Fruit fly (Drosophila melanogaster) whole organism, embryonic: ENCODE data around the gene CG2267.

Experiments used
- Ada2b ChIP-seq: fragments of 200-800 bp; sonication (Bioruptor generic); IDR thresholded peaks from 2 replicates; pipeline ENCODE4 v1.3.6; 2022; ENCODE audit warnings: missing biosample characterization, missing genetic modification characterization
- Asciz ChIP-seq: fragments of 200-800 bp; sonication (Bioruptor generic); optimal IDR thresholded peaks from 2 replicates; lab custom pipeline; 2017; ENCODE audit warnings: missing biosample characterization, mild to moderate bottlenecking, missing genetic modification characterization, missing genetic modification reagents
- Awh ChIP-seq: fragments of 200-800 bp; sonication (Bioruptor generic); IDR thresholded peaks from 2 replicates; pipeline ENCODE4, ENCODE4 v1.3.6; 2022; ENCODE audit warnings: missing biosample characterization, missing genetic modification characterization
- B-H2 ChIP-seq: fragments of 200-800 bp; sonication (Bioruptor generic); optimal IDR thresholded peaks from 2 replicates; lab custom pipeline; 2018; ENCODE audit warnings: missing biosample characterization, mild to moderate bottlenecking, missing genetic modification characterization
- CG10565 ChIP-seq: fragments of 200-800 bp; sonication (Bioruptor generic); optimal IDR thresholded peaks from 3 replicates; lab custom pipeline; 2016; ENCODE audit warnings: missing biosample characterization, mild to moderate bottlenecking, missing genetic modification characterization
- CG12659 ChIP-seq: fragments of 200-800 bp; sonication (Bioruptor generic); optimal IDR thresholded peaks from 3 replicates; lab custom pipeline; 2017; ENCODE audit warnings: mild to moderate bottlenecking, missing biosample characterization, missing genetic modification reagents, missing genetic modification characterization
- CG15269 ChIP-seq: fragments of 200-800 bp; sonication (Bioruptor generic); optimal IDR thresholded peaks from 2 replicates; lab custom pipeline; 2018; ENCODE audit warnings: missing biosample characterization, mild to moderate bottlenecking, missing genetic modification characterization, moderate library complexity
- CG1529 ChIP-seq: fragments of 200-800 bp; sonication (Bioruptor generic); optimal IDR thresholded peaks from 3 replicates; lab custom pipeline; 2018; ENCODE audit warnings: missing biosample characterization, missing genetic modification characterization
- CG1602 ChIP-seq: fragments of 200-800 bp; sonication (Bioruptor generic); optimal IDR thresholded peaks from 3 replicates; lab custom pipeline; 2016; ENCODE audit warnings: missing biosample characterization, missing genetic modification characterization
- CG17359 ChIP-seq: fragments of 200-800 bp; sonication (Bioruptor generic); optimal IDR thresholded peaks from 3 replicates; lab custom pipeline; 2018; ENCODE audit warnings: missing biosample characterization, mild to moderate bottlenecking, missing genetic modification characterization, moderate library complexity
- CG17612 ChIP-seq: fragments of 200-800 bp; sonication (Bioruptor generic); IDR thresholded peaks from 2 replicates; pipeline ENCODE4 v1.3.6; 2022; ENCODE audit warnings: missing biosample characterization, missing genetic modification characterization
- CG18619 ChIP-seq: fragments of 200-800 bp; sonication (Bioruptor generic); optimal IDR thresholded peaks from 3 replicates; lab custom pipeline; 2017; ENCODE audit warnings: missing biosample characterization, mild to moderate bottlenecking, missing genetic modification characterization
- CG3838 ChIP-seq: fragments of 200-800 bp; sonication (Bioruptor generic); optimal IDR thresholded peaks from 3 replicates; lab custom pipeline; 2016; ENCODE audit warnings: missing biosample characterization, missing genetic modification characterization
- CG42726 ChIP-seq: fragments of 200-800 bp; sonication (Bioruptor generic); IDR thresholded peaks from 2 replicates; pipeline ENCODE4 v1.3.6; 2022; ENCODE audit warnings: missing biosample characterization, missing genetic modification characterization; ENCODE audit not compliant: partially characterized antibody
- CG4730 ChIP-seq: fragments of 200-800 bp; sonication (Bioruptor generic); IDR thresholded peaks from 2 replicates; pipeline ENCODE4 v1.3.6; 2022; ENCODE audit warnings: missing biosample characterization, missing genetic modification characterization
- CG6175 ChIP-seq: fragments of 200-800 bp; sonication (Bioruptor generic); IDR thresholded peaks from 3 replicates; pipeline ENCODE4 v1.3.6; 2022; ENCODE audit warnings: missing biosample characterization, missing genetic modification characterization
- CG6813 ChIP-seq: fragments of 200-800 bp; sonication (Bioruptor generic); optimal IDR thresholded peaks from 2 replicates; lab custom pipeline; 2017; ENCODE audit warnings: missing biosample characterization, missing genetic modification characterization, mild to moderate bottlenecking, moderate library complexity, missing genetic modification reagents
- CG7745 ChIP-seq: fragments of 200-800 bp; sonication (Bioruptor generic); optimal IDR thresholded peaks from 2 replicates; lab custom pipeline; 2018; ENCODE audit warnings: missing biosample characterization, mild to moderate bottlenecking, missing genetic modification characterization, moderate library complexity
- CG8944 ChIP-seq: fragments of 200-800 bp; sonication (Bioruptor generic); optimal IDR thresholded peaks from 3 replicates; lab custom pipeline; 2016; ENCODE audit warnings: missing biosample characterization, missing genetic modification characterization
- CG9797 ChIP-seq: fragments of 200-800 bp; sonication (Bioruptor generic); optimal IDR thresholded peaks from 3 replicates; lab custom pipeline; 2018; ENCODE audit warnings: missing biosample characterization, mild to moderate bottlenecking, missing genetic modification characterization
- Chrac-16 ChIP-seq: fragments of 200-800 bp; sonication (Bioruptor generic); optimal IDR thresholded peaks from 3 replicates; lab custom pipeline; 2016; ENCODE audit warnings: missing biosample characterization, missing genetic modification characterization
- D19B ChIP-seq: fragments of 200-800 bp; sonication (Bioruptor generic); optimal IDR thresholded peaks from 2 replicates; lab custom pipeline; 2017; ENCODE audit warnings: missing biosample characterization, mild to moderate bottlenecking, missing genetic modification characterization
- Dref ChIP-seq: fragments of 200-800 bp; sonication (Bioruptor generic); IDR thresholded peaks from 2 replicates; pipeline ENCODE4 v1.3.6; 2022; ENCODE audit warnings: missing biosample characterization, missing genetic modification characterization
- Fer1 ChIP-seq: fragments of 200-800 bp; sonication (Bioruptor generic); optimal IDR thresholded peaks from 2 replicates; lab custom pipeline; 2017; ENCODE audit warnings: missing biosample characterization, mild to moderate bottlenecking, missing genetic modification characterization
- Hr3 ChIP-seq: fragments of 200-800 bp; sonication (Bioruptor generic); optimal IDR thresholded peaks from 3 replicates; lab custom pipeline; 2016; ENCODE audit warnings: missing biosample characterization, missing genetic modification characterization
- Kr ChIP-seq: fragments of 200-800 bp; sonication (Bioruptor generic); optimal IDR thresholded peaks from 2 replicates; lab custom pipeline; 2017; ENCODE audit warnings: missing biosample characterization, mild to moderate bottlenecking, missing genetic modification characterization
- Mad ChIP-seq: fragments of 200-800 bp; sonication (Bioruptor generic); optimal IDR thresholded peaks from 2 replicates; lab custom pipeline; 2016; ENCODE audit warnings: missing biosample characterization, missing genetic modification characterization
- Side ChIP-seq: fragments of 200-800 bp; sonication (Bioruptor generic); optimal IDR thresholded peaks from 2 replicates; lab custom pipeline; 2016; ENCODE audit warnings: missing biosample characterization, missing genetic modification characterization
- Sry-δ ChIP-seq: fragments of 200-800 bp; sonication (Bioruptor generic); optimal IDR thresholded peaks from 2 replicates; lab custom pipeline; 2016; ENCODE audit warnings: missing biosample characterization, missing genetic modification characterization
- Xrp1 ChIP-seq: fragments of 200-800 bp; sonication (Bioruptor generic); IDR thresholded peaks from 2 replicates; pipeline ENCODE4 v1.3.6; 2022; ENCODE audit warnings: missing biosample characterization, missing genetic modification characterization
- ase ChIP-seq: fragments of 200-800 bp; sonication (Bioruptor generic); IDR thresholded peaks from 3 replicates; pipeline ENCODE4 v1.3.6; 2022; ENCODE audit warnings: missing biosample characterization, missing genetic modification characterization
- bigmax ChIP-seq: fragments of 200-800 bp; sonication (Bioruptor generic); optimal IDR thresholded peaks from 2 replicates; lab custom pipeline; 2018; ENCODE audit warnings: missing biosample characterization, mild to moderate bottlenecking, missing genetic modification characterization
- btn ChIP-seq: fragments of 200-800 bp; sonication (Bioruptor generic); optimal IDR thresholded peaks from 2 replicates; lab custom pipeline; 2016; ENCODE audit warnings: missing biosample characterization, missing genetic modification characterization
- chif ChIP-seq, 2 experiments: fragments of 200-800 bp; sonication (Bioruptor generic); optimal IDR thresholded peaks; 3 replicates each; lab custom pipeline; 2016; ENCODE audit warnings: missing biosample characterization in 2 of 2, missing genetic modification characterization in 2 of 2
- ci ChIP-seq: fragments of 200-800 bp; sonication (Bioruptor generic); IDR thresholded peaks from 3 replicates; pipeline ENCODE4 v1.3.6; 2022; ENCODE audit warnings: missing biosample characterization, missing genetic modification characterization
- dimm ChIP-seq: fragments of 200-800 bp; sonication (Bioruptor generic); IDR thresholded peaks from 2 replicates; pipeline ENCODE4 v1.3.6; 2022; ENCODE audit warnings: missing biosample characterization, missing genetic modification characterization
- dysf ChIP-seq: fragments of 200-800 bp; sonication (Bioruptor generic); IDR thresholded peaks from 3 replicates; pipeline ENCODE4 v1.3.6; 2022; ENCODE audit warnings: missing biosample characterization, missing genetic modification characterization
- ewg ChIP-seq: fragments of 200-800 bp; sonication (Bioruptor generic); optimal IDR thresholded peaks from 3 replicates; lab custom pipeline; 2017; ENCODE audit warnings: mild to moderate bottlenecking, missing biosample characterization, missing genetic modification reagents, missing genetic modification characterization
- exex ChIP-seq: fragments of 200-800 bp; sonication (Bioruptor generic); optimal IDR thresholded peaks from 4 replicates; lab custom pipeline; 2018; ENCODE audit warnings: missing biosample characterization, mild to moderate bottlenecking, missing genetic modification characterization, moderate library complexity
- gro ChIP-seq: fragments of 200-800 bp; sonication (Bioruptor generic); optimal IDR thresholded peaks from 2 replicates; lab custom pipeline; 2016; ENCODE audit warnings: missing biosample characterization, missing genetic modification characterization
- her ChIP-seq: fragments of 200-800 bp; sonication (Bioruptor generic); optimal IDR thresholded peaks from 2 replicates; lab custom pipeline; 2016; ENCODE audit warnings: missing biosample characterization, missing genetic modification characterization
- jigr1 ChIP-seq: fragments of 200-800 bp; sonication (Bioruptor generic); IDR thresholded peaks from 3 replicates; pipeline ENCODE4 v1.3.6; 2022; ENCODE audit warnings: missing biosample characterization, missing genetic modification characterization
- jing ChIP-seq: fragments of 200-800 bp; sonication (Bioruptor generic); optimal IDR thresholded peaks from 2 replicates; lab custom pipeline; 2018; ENCODE audit warnings: missing biosample characterization, mild to moderate bottlenecking, missing genetic modification characterization
- lbe ChIP-seq: fragments of 200-800 bp; sonication (Bioruptor generic); optimal IDR thresholded peaks from 2 replicates; lab custom pipeline; 2016; ENCODE audit warnings: missing biosample characterization, mild to moderate bottlenecking, missing genetic modification characterization
- prd ChIP-seq, 3 experiments: fragments of >200 bp in 2 of 3; fragments of 200-800 bp in 1 of 3; sonication (Bioruptor generic) in 1 of 3; optimal IDR thresholded peaks in 2 of 3; IDR thresholded peaks in 1 of 3; 2 replicates in 2 of 3; 3 replicates in 1 of 3; pipeline versions ENCODE4 v1.3.6 to Lab custom; 2017 to 2022; ENCODE audit warnings: missing biosample characterization in 1 of 3, missing genetic modification characterization in 1 of 3
- sens-2 ChIP-seq: fragments of 200-800 bp; sonication (Bioruptor generic); IDR thresholded peaks from 2 replicates; pipeline ENCODE4 v1.3.6; 2022; ENCODE audit warnings: missing biosample characterization, missing genetic modification characterization
- tap ChIP-seq: fragments of 200-800 bp; optimal IDR thresholded peaks from 3 replicates; lab custom pipeline; 2019; ENCODE audit warnings: missing biosample characterization, mild to moderate bottlenecking, missing genetic modification characterization, moderate library complexity
- toy ChIP-seq: fragments of 200-800 bp; sonication (Bioruptor generic); IDR thresholded peaks from 2 replicates; pipeline ENCODE4 v1.3.6; 2022; ENCODE audit warnings: missing biosample characterization, missing genetic modification characterization
- wek ChIP-seq: fragments of 200-800 bp; sonication (Bioruptor generic); optimal IDR thresholded peaks from 3 replicates; lab custom pipeline; 2018; ENCODE audit warnings: missing biosample characterization, mild to moderate bottlenecking, missing genetic modification characterization, moderate library complexity
- z ChIP-seq: fragments of 200-800 bp; sonication (Bioruptor generic); IDR thresholded peaks from 3 replicates; pipeline ENCODE4 v1.3.6; 2022; ENCODE audit warnings: missing biosample characterization, missing genetic modification characterization
- zen2 ChIP-seq: fragments of 200-800 bp; sonication (Bioruptor generic); IDR thresholded peaks from 3 replicates; pipeline ENCODE4 v1.3.6; 2022; ENCODE audit warnings: missing biosample characterization, missing genetic modification characterization; ENCODE audit not compliant: partially characterized antibody

Gene CG2267

dm6 chr3R:30643240-30643639 is 14.4 kb upstream of the CG2267 start (continued):
- TF ChIP-seq CG1529 (GFP tag; lab: Kevin White, UChicago) (no peak), lbe (GFP tag; lab: Kevin White, UChicago) (no peak), CG10565 (GFP tag; lab: Kevin White, UChicago) (no peak), btn (GFP tag; lab: Kevin White, UChicago) (no peak), sens-2 (GFP tag; lab: Robert Waterston, UW) (no peak), Mad (GFP tag; lab: Kevin White, UChicago) (no peak), ewg (no peak), CG3838 (GFP tag; lab: Kevin White, UChicago) (no peak), her (no peak), toy (GFP tag; lab: Robert Waterston, UW) (no peak), prd (optimal IDR thresholded peaks at IDR 0.05; lab: Kevin White, UChicago) (no peak), prd (GFP tag; IDR thresholded peaks at IDR 0.05; lab: Robert Waterston, UW) (peak; percentile 68), ase (GFP tag; lab: Robert Waterston, UW) (0 out of 3 replicates have a peak, but pooled peaks have one; percentile 14), CG1602 (GFP tag; lab: Kevin White, UChicago) (no peak), Xrp1 (GFP tag; lab: Robert Waterston, UW) (no peak; the same call in 1 of the 2 replicates), CG8944 (GFP tag; lab: Kevin White, UChicago) (no peak), exex (no peak), Hr3 (GFP tag; lab: Kevin White, UChicago) (no peak), Awh (GFP tag; lab: Robert Waterston, UW) (no peak), CG4730 (GFP tag; lab: Robert Waterston, UW) (no peak), chif (GFP tag; optimal IDR thresholded peaks at IDR 0.05; lab: Kevin White, UChicago) (peak in 1 of 2 experiments; percentile 3), CG15269 (no peak), z (GFP tag; lab: Robert Waterston, UW) (no peak), CG6813 (no peak), Side (GFP tag; lab: Kevin White, UChicago) (no peak), ci (GFP tag; lab: Robert Waterston, UW) (0 out of 3 replicates have a peak, but pooled peaks have one; percentile 56), Dref (no peak), dimm (GFP tag; lab: Robert Waterston, UW) (no peak), D19B (GFP tag; lab: Kevin White, UChicago) (no peak), CG12659 (GFP tag; lab: Kevin White, UChicago) (no peak), Ada2b (GFP tag; lab: Robert Waterston, UW) (0 out of 2 replicates have a peak, but pooled peaks have one; percentile 20), wek (GFP tag; lab: Kevin White, UChicago) (no peak), Chrac-16 (GFP tag; lab: Kevin White, UChicago) (peak; percentile 9), CG6175 (GFP tag; lab: Robert Waterston, UW) (no peak), CG17359 (tag; lab: Kevin White, UChicago) (no peak), Kr (GFP tag; lab: Kevin White, UChicago) (no peak), CG7745 (tag; lab: Kevin White, UChicago) (no peak), bigmax (GFP tag; lab: Kevin White, UChicago) (no peak), Fer1 (no peak), zen2 (GFP tag; lab: Robert Waterston, UW) (no peak), jing (GFP tag; lab: Kevin White, UChicago) (no peak), Sry-δ (GFP tag; lab: Kevin White, UChicago) (no peak), dysf (0 out of 3 replicates have a peak, but pooled peaks have one; percentile 27), CG18619 (GFP tag; lab: Kevin White, UChicago) (no peak), jigr1 (GFP tag; lab: Robert Waterston, UW) (no peak), tap (tag; lab: Kevin White, UChicago) (no peak), gro (GFP tag; lab: Kevin White, UChicago) (no peak), CG42726 (no peak), Asciz (GFP tag; lab: Kevin White, UChicago) (no peak), CG9797 (GFP tag; lab: Kevin White, UChicago) (no peak), CG17612 (GFP tag; lab: Robert Waterston, UW) (0 out of 2 replicates have a peak, but pooled peaks have one; percentile 8), B-H2 (GFP tag; lab: Kevin White, UChicago) (no peak)
